Worm (Caenorhabditis elegans): ENCODE measurements around the gene Y39A1A.9.

DNA sequence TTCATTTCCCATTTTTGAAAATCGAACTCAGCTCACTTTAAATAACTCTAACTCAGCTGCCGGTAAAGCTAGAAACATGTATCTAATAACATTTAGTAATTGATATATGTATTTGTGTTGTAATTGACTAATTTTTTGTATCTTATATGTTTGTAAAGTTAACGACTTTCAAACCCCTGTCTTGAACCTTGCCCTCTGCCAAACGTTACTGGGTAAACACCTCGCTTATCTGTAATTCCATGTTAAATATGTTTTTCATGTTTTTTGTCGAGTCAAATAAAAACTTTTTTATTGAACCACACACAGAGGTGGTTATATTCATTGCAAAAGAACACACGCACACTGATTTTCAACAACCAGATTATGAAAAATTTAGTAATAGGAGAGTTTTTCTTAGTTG is 3.5 kb downstream of the Y39A1A.9 start:
- TF ChIP-seq dao-5 (tag; optimal IDR thresholded peaks at IDR 0.05) (no peak), W03F9.2 (tag; optimal IDR thresholded peaks at IDR 0.05) (no peak)

All from whole organism, L4/young adult.